Fruit fly (Drosophila melanogaster): ENCODE measurements around the gene CG31145.

Gene CG31145

dm6 chr3R:23678349-23679193 is 9.1 kb upstream of the CG31145 start, which contains the start of gene GILT2 (continued):
- TF ChIP-seq CG18476 (GFP tag; optimal IDR thresholded peaks at IDR 0.05) (peak; percentile 86), CG12744 (GFP tag; optimal IDR thresholded peaks at IDR 0.05) (peak; percentile 49), CG30403 (GFP tag; optimal IDR thresholded peaks at IDR 0.05) (peak; percentile 88), ase (GFP tag; IDR thresholded peaks at IDR 0.05) (peak; percentile 82), bbx (GFP tag; IDR thresholded peaks at IDR 0.05; ENCODE audit: partially characterized antibody) (no peak), CG4707 (GFP tag; optimal IDR thresholded peaks at IDR 0.05) (peak; percentile 57), gsb-n (tag; optimal IDR thresholded peaks at IDR 0.05) (peak; percentile 86), Vsx1 (GFP tag; optimal IDR thresholded peaks at IDR 0.05) (peak; percentile 83), Xrp1 (GFP tag; IDR thresholded peaks at IDR 0.05) (peak; percentile 97), Hr51 (GFP tag; optimal IDR thresholded peaks at IDR 0.05) (peak; percentile 78 to 95), Mrtf (GFP tag; IDR thresholded peaks at IDR 0.05) (peak; percentile 87), Rfx (GFP tag; IDR thresholded peaks at IDR 0.05) (peak; percentile 94), Oli (tag; optimal IDR thresholded peaks at IDR 0.05) (peak; percentile 92), Poxn (GFP tag; IDR thresholded peaks at IDR 0.05) (peak; percentile 50; the same call in 1 of the 2 replicates), CG11398 (GFP tag; optimal IDR thresholded peaks at IDR 0.05) (no peak), ato (GFP tag; IDR thresholded peaks at IDR 0.05; ENCODE audit: partially characterized antibody) (no peak), Hmr (GFP tag; optimal IDR thresholded peaks at IDR 0.05) (peak; percentile 87), CG8944 (GFP tag; optimal IDR thresholded peaks at IDR 0.05) (peak; percentile 57), BEAF-32 (GFP tag; optimal IDR thresholded peaks at IDR 0.05) (peak; percentile 1), crc (GFP tag; optimal IDR thresholded peaks at IDR 0.05) (no peak), gro (GFP tag; optimal IDR thresholded peaks at IDR 0.05) (no peak), CG7745 (tag; optimal IDR thresholded peaks at IDR 0.05) (no peak), pros (GFP tag; optimal IDR thresholded peaks at IDR 0.05) (peak; percentile 21), slp2 (GFP tag; optimal IDR thresholded peaks at IDR 0.05) (no peak), Sry-δ (GFP tag; optimal IDR thresholded peaks at IDR 0.05) (peak; percentile 11), dati (GFP tag; IDR thresholded peaks at IDR 0.05) (peak; percentile 79), jigr1 (GFP tag; IDR thresholded peaks at IDR 0.05) (peak; percentile 57; the same call in 2 of the 3 replicates), ham (GFP tag; IDR thresholded peaks at IDR 0.05) (0 out of 2 replicates have a peak, but pooled peaks have one; percentile 28), CG9609 (GFP tag; optimal IDR thresholded peaks at IDR 0.05) (peak; percentile 21), fru (optimal IDR thresholded peaks at IDR 0.05) (no peak), chm (GFP tag; IDR thresholded peaks at IDR 0.05) (peak; percentile 83), CG9437 (GFP tag; optimal IDR thresholded peaks at IDR 0.05) (peak; percentile 80), CG13287 (GFP tag; IDR thresholded peaks at IDR 0.05; ENCODE audit: partially characterized antibody) (no peak), Bgb (GFP tag; IDR thresholded peaks at IDR 0.05; ENCODE audit: partially characterized antibody) (no peak), Xbp1 (GFP tag; optimal IDR thresholded peaks at IDR 0.05) (peak; percentile 89), ttk (GFP tag; IDR thresholded peaks at IDR 0.05) (peak; percentile 93), tio (GFP tag; optimal IDR thresholded peaks at IDR 0.05) (peak; percentile 77), CG10462 (GFP tag; optimal IDR thresholded peaks at IDR 0.05) (peak; percentile 77), CG5180 (GFP tag; optimal IDR thresholded peaks at IDR 0.05) (peak; percentile 83), CG15073 (GFP tag; optimal IDR thresholded peaks at IDR 0.05) (peak; percentile 15), NC2β (GFP tag; optimal IDR thresholded peaks at IDR 0.05) (peak; percentile 9), gcm (GFP tag; optimal IDR thresholded peaks at IDR 0.05) (peak; percentile 96), knrl (GFP tag; IDR thresholded peaks at IDR 0.05; ENCODE audit: partially characterized antibody) (no peak), CG14710 (tag; optimal IDR thresholded peaks at IDR 0.05) (peak; percentile 90), CG4424 (GFP tag; optimal IDR thresholded peaks at IDR 0.05) (peak; percentile 92), D19A (tag; optimal IDR thresholded peaks at IDR 0.05) (peak; percentile 91), jing (GFP tag; optimal IDR thresholded peaks at IDR 0.05) (peak; percentile 55), Blimp-1 (GFP tag; optimal IDR thresholded peaks at IDR 0.05) (peak; percentile 94)

Data from whole organism, embryonic.